Fruit fly (Drosophila melanogaster) whole organism, wandering third instar larva: ENCODE measurements around the gene CG8492.

Experiments used
- Abd-B ChIP-seq: fragments of >200 bp; optimal IDR thresholded peaks from 2 replicates; lab custom pipeline; 2017; ENCODE audit warnings: missing biosample characterization, missing genetic modification characterization
- CG9705 ChIP-seq: fragments of 200-800 bp; sonication (Bioruptor generic); optimal IDR thresholded peaks from 2 replicates; lab custom pipeline; 2018; ENCODE audit warnings: missing biosample characterization, mild to moderate bottlenecking, missing genetic modification characterization
- CrebA ChIP-seq: fragments of 200-800 bp; sonication (Bioruptor generic); optimal IDR thresholded peaks from 2 replicates; lab custom pipeline; 2016; ENCODE audit warnings: missing biosample characterization, mild to moderate bottlenecking, missing genetic modification characterization, borderline replicate concordance
- Dfd ChIP-seq: fragments of >200 bp; optimal IDR thresholded peaks from 2 replicates; lab custom pipeline; 2017; ENCODE audit warnings: missing biosample characterization, missing genetic modification characterization
- Dif ChIP-seq: fragments of 200-275, 200-300 bp; sonication (Bioruptor generic); optimal IDR thresholded peaks from 2 replicates; lab custom pipeline; 2018; ENCODE audit warnings: missing biosample characterization, missing genetic modification characterization; ENCODE audit not compliant: partially characterized antibody
- GATAd ChIP-seq: sonication (Bioruptor generic); optimal IDR thresholded peaks from 2 replicates; lab custom pipeline; 2016; ENCODE audit warnings: missing biosample characterization, missing genetic modification characterization
- HLH106 ChIP-seq: fragments of 200-800 bp; optimal IDR thresholded peaks from 3 replicates; lab custom pipeline; 2019; ENCODE audit warnings: missing biosample characterization, mild to moderate bottlenecking, missing genetic modification characterization, moderate library complexity
- Hr83 ChIP-seq: fragments of 200-300 bp; sonication (Bioruptor generic); optimal IDR thresholded peaks from 2 replicates; lab custom pipeline; 2016; ENCODE audit warnings: missing biosample characterization, mild to moderate bottlenecking, missing genetic modification characterization, moderate library complexity; ENCODE audit not compliant: poor library complexity, severe bottlenecking
- Jra ChIP-seq: sonication (Bioruptor generic); optimal IDR thresholded peaks from 2 replicates; lab custom pipeline; 2016; ENCODE audit warnings: missing biosample characterization, missing genetic modification characterization
- Myc ChIP-seq: fragments of >200 bp; optimal IDR thresholded peaks from 2 replicates; lab custom pipeline; 2017
- N ChIP-seq: fragments of >200 bp; optimal IDR thresholded peaks from 2 replicates; lab custom pipeline; 2018; ENCODE audit warnings: missing biosample characterization, missing external identifiers, missing genetic modification characterization
- OdsH ChIP-seq: fragments of 200-800 bp; sonication (Bioruptor generic); optimal IDR thresholded peaks from 2 replicates; lab custom pipeline; 2016; ENCODE audit warnings: missing biosample characterization, mild to moderate bottlenecking, missing genetic modification characterization
- Rel ChIP-seq, 2 experiments: fragments of 200-800 bp; sonication (Bioruptor generic) in 1 of 2; optimal IDR thresholded peaks; 2 replicates in 1 of 2; 3 replicates in 1 of 2; lab custom pipeline; 2016 to 2019; ENCODE audit warnings: mild to moderate bottlenecking in 2 of 2, missing biosample characterization in 2 of 2, missing genetic modification characterization in 2 of 2, moderate library complexity in 1 of 2
- Sp1 ChIP-seq: fragments of 200-800 bp; sonication (Bioruptor generic); optimal IDR thresholded peaks from 3 replicates; lab custom pipeline; 2019; ENCODE audit warnings: missing biosample characterization, mild to moderate bottlenecking, missing genetic modification characterization, moderate library complexity
- Vsx2 ChIP-seq: fragments of 200-300, 225-300 bp; sonication (Bioruptor generic); optimal IDR thresholded peaks from 2 replicates; lab custom pipeline; 2018; ENCODE audit warnings: missing biosample characterization, missing genetic modification characterization; ENCODE audit not compliant: partially characterized antibody
- br ChIP-seq: fragments of 200-800 bp; sonication (Bioruptor generic); optimal IDR thresholded peaks from 2 replicates; lab custom pipeline; 2016; ENCODE audit warnings: missing biosample characterization, missing genetic modification characterization
- brk ChIP-seq: fragments of 200-800 bp; sonication (Bioruptor generic); optimal IDR thresholded peaks from 2 replicates; lab custom pipeline; 2016; ENCODE audit warnings: missing biosample characterization, mild to moderate bottlenecking, missing genetic modification characterization
- dl ChIP-seq, 2 experiments: fragments of 175-275, 200-275 bp in 1 of 2; fragments of 200-275 bp in 1 of 2; sonication (Bioruptor generic); optimal IDR thresholded peaks; lab custom pipeline; 2018; ENCODE audit warnings: mild to moderate bottlenecking in 2 of 2, missing biosample characterization in 2 of 2, missing genetic modification characterization in 2 of 2, moderate library complexity in 2 of 2; ENCODE audit not compliant: partially characterized antibody in 2 of 2, insufficient read depth in 1 of 2
- dsf ChIP-seq: sonication (Bioruptor generic); optimal IDR thresholded peaks from 2 replicates; lab custom pipeline; 2016; ENCODE audit warnings: missing biosample characterization, missing genetic modification characterization, borderline replicate concordance
- fru ChIP-seq: fragments of 200-800 bp; sonication (Bioruptor generic); optimal IDR thresholded peaks from 3 replicates; lab custom pipeline; 2016; ENCODE audit warnings: missing biosample characterization, mild to moderate bottlenecking, missing genetic modification characterization
- h ChIP-seq: fragments of 200-800 bp; sonication (Bioruptor generic); optimal IDR thresholded peaks from 3 replicates; lab custom pipeline; 2016; ENCODE audit warnings: missing biosample characterization, mild to moderate bottlenecking, missing genetic modification characterization
- jim ChIP-seq: fragments of 175-275, 200-325 bp; sonication (Bioruptor generic); optimal IDR thresholded peaks from 2 replicates; lab custom pipeline; 2016; ENCODE audit warnings: missing biosample characterization, mild to moderate bottlenecking, missing genetic modification characterization
- rgr ChIP-seq: fragments of 200-800 bp; sonication (Bioruptor generic); optimal IDR thresholded peaks from 3 replicates; lab custom pipeline; 2016; ENCODE audit warnings: missing biosample characterization, mild to moderate bottlenecking, missing genetic modification characterization
- sage ChIP-seq: fragments of 200-800 bp; sonication (Bioruptor generic); optimal IDR thresholded peaks from 2 replicates; lab custom pipeline; 2016; ENCODE audit warnings: missing biosample characterization, mild to moderate bottlenecking, missing genetic modification characterization
- sv ChIP-seq: fragments of 200-800 bp; sonication (Bioruptor generic); optimal IDR thresholded peaks from 3 replicates; lab custom pipeline; 2016; ENCODE audit warnings: missing biosample characterization, missing genetic modification characterization
- tai ChIP-seq: sonication (Bioruptor generic); optimal IDR thresholded peaks from 2 replicates; lab custom pipeline; 2016; ENCODE audit warnings: missing biosample characterization, missing genetic modification characterization
- usp ChIP-seq: fragments of >200 bp; optimal IDR thresholded peaks from 2 replicates; lab custom pipeline; 2017; ENCODE audit warnings: missing biosample characterization, missing genetic modification characterization
- woc ChIP-seq: sonication (Bioruptor generic); optimal IDR thresholded peaks from 2 replicates; lab custom pipeline; 2016; ENCODE audit warnings: missing biosample characterization, mild to moderate bottlenecking, missing genetic modification characterization

The CG8492 gene

DNA sequence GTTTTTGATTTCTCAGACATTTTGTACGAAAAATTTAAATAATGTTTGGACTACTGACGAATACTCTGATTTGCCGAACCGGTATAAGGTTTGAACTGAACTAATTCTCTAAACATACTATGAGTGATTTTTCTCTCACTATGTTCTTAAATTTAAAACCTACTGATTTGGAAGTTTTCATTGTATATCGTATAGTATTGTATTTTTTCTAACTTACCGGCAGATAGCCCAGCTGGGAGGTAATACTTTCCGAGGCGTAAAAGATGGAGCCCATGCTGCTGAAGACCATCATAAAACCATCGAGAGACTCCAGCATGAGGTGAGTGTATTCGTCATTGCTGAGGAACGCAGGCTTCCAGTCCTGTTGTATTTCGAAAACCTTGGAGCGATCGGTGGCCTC, 36.3 kb upstream of the CG8492 start, which contains the start of gene CG32371:
TSS of gene CG32371 (minus strand) at position 101 of the 400 bp plus-strand sequence.
- TF ChIP-seq tai (GFP tag; lab: Kevin White, UChicago) (no peak), sage (no peak), h (GFP tag; lab: Kevin White, UChicago) (no peak), Dif (no peak), Abd-B (no peak), rgr (no peak), N (GFP tag; lab: Kevin White, UChicago) (no peak), Sp1 (GFP tag; lab: Kevin White, UChicago) (no peak)

DNA sequence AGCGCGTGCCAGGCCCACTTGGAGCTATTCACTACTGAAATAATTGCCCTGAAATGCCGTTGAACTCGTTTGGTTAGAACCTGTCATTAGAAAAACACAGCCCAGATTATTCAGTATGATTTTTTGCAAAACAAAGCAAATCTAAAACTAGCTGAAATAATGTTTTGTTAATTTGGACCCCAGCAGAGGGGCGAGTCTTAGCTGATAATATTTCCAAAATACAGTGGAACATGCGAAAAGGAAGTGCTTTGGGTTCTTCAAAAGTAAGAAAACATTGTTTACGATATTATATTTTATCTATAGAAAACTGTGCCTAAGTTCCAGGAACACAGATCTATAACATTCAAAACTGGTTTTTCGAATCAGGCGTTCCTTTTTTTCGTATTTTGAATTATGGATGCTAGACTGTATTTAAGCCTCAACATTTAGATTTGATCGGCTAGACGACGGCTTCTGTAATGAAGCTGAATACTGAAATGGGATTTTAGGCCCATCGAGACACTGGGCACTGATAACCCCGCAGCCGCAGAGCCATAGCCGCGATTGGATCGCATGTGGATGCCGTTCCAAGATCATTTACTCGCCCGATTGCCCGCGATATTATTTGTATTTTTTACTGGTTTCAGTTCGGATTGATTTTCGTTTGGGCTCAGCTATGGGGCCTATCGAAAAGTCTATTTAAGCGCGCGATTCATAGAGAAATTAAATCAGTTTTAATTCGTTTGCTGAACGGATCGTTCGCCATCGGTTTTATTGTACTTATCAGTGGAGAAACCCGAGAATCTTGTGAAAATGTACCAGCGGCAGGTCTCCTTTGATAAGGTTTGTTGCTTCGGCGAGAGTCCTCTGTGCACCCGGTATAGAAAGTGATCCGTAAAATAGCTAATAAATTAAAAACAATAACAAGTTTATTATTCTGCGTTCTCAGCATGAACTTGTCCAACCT, 28.1 kb upstream of the CG8492 start, which contains the start of gene Hn:
TSS of gene Hn (plus strand) at position 619 of the 946 bp plus-strand sequence.
- TF ChIP-seq br (peak; percentile 47), Rel (GFP tag; optimal IDR thresholded peaks at IDR 0.05; lab: Kevin White, UChicago) (no peak), Rel (tag; optimal IDR thresholded peaks at IDR 0.05; lab: Kevin White, UChicago) (peak; percentile 74), dsf (GFP tag; lab: Kevin White, UChicago) (no peak)

DNA sequence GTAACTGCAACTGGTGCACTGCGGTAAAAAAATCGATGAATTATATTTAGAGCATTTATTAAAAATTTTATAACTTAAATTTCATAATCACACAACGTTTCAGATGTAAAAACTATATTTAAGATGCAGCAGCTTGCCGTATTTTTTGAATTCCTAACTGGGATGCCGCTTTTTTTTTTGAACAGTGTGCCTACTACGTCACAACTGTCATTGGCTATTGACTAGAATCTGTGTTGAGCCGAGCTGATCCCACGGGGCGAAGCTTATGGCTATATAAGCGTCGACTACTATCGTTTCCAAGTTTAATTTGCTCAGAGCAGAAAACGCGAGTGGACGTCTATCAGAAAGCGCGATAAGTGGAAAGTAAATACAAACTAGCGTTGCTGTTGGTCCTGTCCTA, 22.1 kb upstream of the CG8492 start, which contains the start of gene CG7409:
TSS of gene CG7409 (plus strand) at position 301 of the 400 bp plus-strand sequence.
- TF ChIP-seq Hr83 (no peak), CG9705 (GFP tag; lab: Kevin White, UChicago) (no peak), sv (GFP tag; lab: Kevin White, UChicago) (no peak), Myc (lab: Kevin White, UChicago) (no peak), OdsH (GFP tag; lab: Kevin White, UChicago) (no peak), jim (no peak), dl (GFP tag; optimal IDR thresholded peaks at IDR 0.05; lab: Kevin White, UChicago; ENCODE audit: insufficient read depth in 1 of 2, partially characterized antibody in 2 of 2) (no peak), CrebA (GFP tag; lab: Kevin White, UChicago) (no peak), HLH106 (tag; lab: Kevin White, UChicago) (no peak), Jra (GFP tag; lab: Kevin White, UChicago) (no peak), dsf (GFP tag; lab: Kevin White, UChicago) (no peak), Dfd (GFP tag; lab: Kevin White, UChicago) (no peak), tai (GFP tag; lab: Kevin White, UChicago) (no peak), Vsx2 (no peak), GATAd (GFP tag; lab: Kevin White, UChicago) (no peak)

DNA sequence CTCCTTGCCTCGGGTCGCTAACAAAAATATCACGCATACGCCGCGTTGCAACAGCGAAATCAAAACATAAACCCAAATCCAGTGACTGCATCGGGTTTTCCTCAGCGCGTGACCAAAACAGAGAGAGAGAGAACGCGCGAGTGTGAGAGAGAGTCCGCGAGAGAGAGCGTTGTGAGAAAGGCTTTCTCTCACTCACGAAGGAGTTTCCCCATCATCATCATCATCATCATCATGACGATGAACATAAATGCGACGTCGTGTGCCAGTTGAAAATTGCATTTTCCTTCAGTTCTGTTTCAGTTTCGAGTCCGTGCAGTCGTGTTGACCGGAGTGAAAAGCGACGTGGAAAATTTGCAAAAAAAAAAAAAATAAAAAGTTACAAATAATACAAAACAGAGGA, 15.1 kb upstream of the CG8492 start, which contains the start of gene CG13685:
TSS of gene CG13685 (plus strand) at position 301 of the 400 bp plus-strand sequence.
- TF ChIP-seq Dfd (GFP tag; lab: Kevin White, UChicago): no peak
- no peak for TF ChIP-seq fru (GFP tag; lab: Kevin White, UChicago)
- TF ChIP-seq br: no peak

DNA sequence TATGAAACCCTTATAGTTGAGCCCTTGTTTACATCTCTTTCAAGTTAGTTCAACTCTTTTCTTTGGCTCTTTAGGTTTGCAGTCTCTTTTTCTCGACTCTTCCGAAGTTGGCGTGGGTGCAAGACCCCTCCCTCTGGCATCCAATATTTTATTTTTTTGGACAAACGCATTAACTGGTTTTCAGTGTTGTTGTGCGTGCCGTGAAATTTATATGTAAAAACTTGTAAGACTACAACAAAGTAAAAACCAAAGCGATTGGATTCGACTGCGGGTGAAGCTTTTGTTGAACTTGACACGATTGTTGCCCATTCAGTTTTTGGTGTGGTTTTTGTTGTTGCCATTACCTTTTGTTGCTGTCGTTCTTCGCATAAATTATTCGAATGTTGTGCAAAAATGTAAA, 11.8 kb upstream of the CG8492 start:
- TF ChIP-seq woc (GFP tag; lab: Kevin White, UChicago): no peak
- peak; percentile 13 for TF ChIP-seq Vsx2

DNA sequence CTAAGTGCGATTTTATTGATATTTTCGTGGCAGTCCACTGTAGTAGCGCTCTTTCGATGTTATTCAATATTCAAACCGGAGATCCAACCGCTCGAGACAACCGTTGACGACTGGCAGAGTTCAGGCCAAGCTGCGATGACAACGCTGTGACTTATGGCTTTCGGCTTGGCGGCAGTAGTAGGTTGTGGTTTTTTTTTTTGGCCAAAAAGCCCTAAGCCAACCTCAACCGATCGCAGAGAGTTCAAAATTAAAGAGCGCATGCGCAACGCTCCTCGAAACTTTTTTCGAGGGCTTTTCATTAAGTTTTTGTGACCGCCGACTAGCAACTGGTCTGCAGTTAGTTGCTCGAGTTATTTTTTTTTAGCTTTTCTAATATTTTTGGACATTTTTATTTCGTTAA, 10.9 kb upstream of the CG8492 start, which contains the start of gene Snmp2:
TSS of gene Snmp2 (minus strand) at position 101 of the 400 bp plus-strand sequence.
- TF ChIP-seq usp (GFP tag; lab: Kevin White, UChicago) (no peak), Vsx2 (no peak), Rel (GFP tag; optimal IDR thresholded peaks at IDR 0.05; lab: Kevin White, UChicago) (no peak), Rel (tag; optimal IDR thresholded peaks at IDR 0.05; lab: Kevin White, UChicago) (no peak), brk (GFP tag; lab: Kevin White, UChicago) (no peak), Myc (lab: Kevin White, UChicago) (no peak), rgr (no peak), br (no peak)
